Worm (Caenorhabditis elegans): ENCODE measurements around the gene argk-1.
A peak's percentile ranks its signal among the peaks of the same experiment; 100 is the strongest.

argk-1 gene

ce11 chrV:16131249-16131648 is 27.6 kb downstream of the argk-1 start, which contains the start of gene fbxa-142:
TSS of gene fbxa-142 (minus strand) at chrV:16131349.
- TF ChIP-seq unc-62 (GFP tag; optimal IDR thresholded peaks at IDR 0.05 in 1 of 2) (peak in 1 of 2 experiments; percentile 27), unc-62 (tag; optimal IDR thresholded peaks at IDR 0.05) (no peak), ama-1 (optimal IDR thresholded peaks at IDR 0.05) (no peak)

ce11 chrV:16132215-16132614 is 28.5 kb downstream of the argk-1 start:
- TF ChIP-seq unc-62 (GFP tag; optimal IDR thresholded peaks at IDR 0.05 in 1 of 2): peak in 1 of 2 experiments; percentile 7
- TF ChIP-seq unc-62 (tag; optimal IDR thresholded peaks at IDR 0.05): no peak
- no peak for TF ChIP-seq nhr-42 (GFP tag; IDR thresholded peaks at IDR 0.05)
- no peak for TF ChIP-seq ama-1 (optimal IDR thresholded peaks at IDR 0.05)
- TF ChIP-seq unc-39 (tag; optimal IDR thresholded peaks at IDR 0.05): no peak

ce11 chrV:16132705-16133104 is 29.0 kb downstream of the argk-1 start, which contains the start of gene fbxa-144:
TSS of gene fbxa-144 (minus strand) at chrV:16132805.
- TF ChIP-seq unc-39 (tag; optimal IDR thresholded peaks at IDR 0.05) (no peak), nhr-77 (tag; optimal IDR thresholded peaks at IDR 0.05) (no peak), egl-43 (GFP tag; IDR thresholded peaks at IDR 0.05) (no peak)

- no peak for TF ChIP-seq mes-2 (tag; optimal IDR thresholded peaks at IDR 0.05; ENCODE audit: poor library complexity, severe bottlenecking)
- no peak for TF ChIP-seq lin-29 (GFP tag; IDR thresholded peaks at IDR 0.05)
- no peak for TF ChIP-seq vab-7 (GFP tag; IDR thresholded peaks at IDR 0.05)
These were observed 33.3 kb downstream of the argk-1 start, which contains the start of gene F44G3.7 for ce11 chrV:16137043-16137442. TSS of gene F44G3.7 (minus strand) at chrV:16137143.

ce11 chrV:16139529-16139928 is 35.8 kb downstream of the argk-1 start, which contains the start of gene clc-11:
TSS of gene clc-11 (minus strand) at chrV:16139629.
- TF ChIP-seq nhr-42 (GFP tag; IDR thresholded peaks at IDR 0.05): no peak
- no peak for TF ChIP-seq nhr-48 (tag; optimal IDR thresholded peaks at IDR 0.05)
- no peak for TF ChIP-seq Y105C5A.15 (GFP tag; IDR thresholded peaks at IDR 0.05)
- TF ChIP-seq daf-8 (GFP tag; IDR thresholded peaks at IDR 0.05): no peak
- TF ChIP-seq madf-9 (GFP tag; conservative IDR thresholded peaks at IDR 0.05): no peak
- no peak for TF ChIP-seq dve-1 (tag; optimal IDR thresholded peaks at IDR 0.05; ENCODE audit: insufficient read depth)
- TF ChIP-seq Y75B8A.6 (GFP tag; IDR thresholded peaks at IDR 0.05): no peak
- TF ChIP-seq nhr-10 (tag; optimal IDR thresholded peaks at IDR 0.05): no peak
- TF ChIP-seq mdt-29 (GFP tag; IDR thresholded peaks at IDR 0.05): no peak
- TF ChIP-seq dmd-9 (GFP tag; IDR thresholded peaks at IDR 0.05): no peak
- TF ChIP-seq ztf-7 (tag; optimal IDR thresholded peaks at IDR 0.05): no peak
- no peak for TF ChIP-seq pha-4 (GFP tag; IDR thresholded peaks at IDR 0.05)
- no peak for TF ChIP-seq pha-4 (tag; optimal IDR thresholded peaks at IDR 0.05)
- no peak for TF ChIP-seq dmd-8 (GFP tag; IDR thresholded peaks at IDR 0.05)
- no peak for TF ChIP-seq aha-1 (tag)
- no peak for TF ChIP-seq sdz-12 (GFP tag; optimal IDR thresholded peaks at IDR 0.05)
- TF ChIP-seq arid-1 (GFP tag; conservative IDR thresholded peaks at IDR 0.05): no peak
- no peak for TF ChIP-seq mxl-3 (GFP tag; optimal IDR thresholded peaks at IDR 0.05)

ce11 chrV:16141071-16141470 is 37.4 kb downstream of the argk-1 start, which contains the start of gene clc-32:
TSS of gene clc-32 (minus strand) at chrV:16141171.
- no peak for TF ChIP-seq unc-39 (tag; optimal IDR thresholded peaks at IDR 0.05)
- TF ChIP-seq fkh-10 (GFP tag; optimal IDR thresholded peaks at IDR 0.05): no peak
- no peak for TF ChIP-seq lin-29 (GFP tag; IDR thresholded peaks at IDR 0.05)
- no peak for TF ChIP-seq zip-11 (GFP tag; IDR thresholded peaks at IDR 0.05)
- no peak for TF ChIP-seq Y105C5A.15 (GFP tag; IDR thresholded peaks at IDR 0.05)
- TF ChIP-seq unc-62 (GFP tag; optimal IDR thresholded peaks at IDR 0.05 in 1 of 2): no peak
- TF ChIP-seq unc-62 (tag; optimal IDR thresholded peaks at IDR 0.05): no peak
- no peak for TF ChIP-seq R02D3.7 (tag; optimal IDR thresholded peaks at IDR 0.05)
- no peak for TF ChIP-seq ZK337.2 (GFP tag; IDR thresholded peaks at IDR 0.05)
- no peak for TF ChIP-seq spr-1 (tag; optimal IDR thresholded peaks at IDR 0.05)
- TF ChIP-seq Y75B8A.6 (GFP tag; IDR thresholded peaks at IDR 0.05): no peak

Measured in whole organism, L4 larva.